Fruit fly (Drosophila melanogaster): ENCODE data around the gene Srp72.

Srp72 gene

DNA sequence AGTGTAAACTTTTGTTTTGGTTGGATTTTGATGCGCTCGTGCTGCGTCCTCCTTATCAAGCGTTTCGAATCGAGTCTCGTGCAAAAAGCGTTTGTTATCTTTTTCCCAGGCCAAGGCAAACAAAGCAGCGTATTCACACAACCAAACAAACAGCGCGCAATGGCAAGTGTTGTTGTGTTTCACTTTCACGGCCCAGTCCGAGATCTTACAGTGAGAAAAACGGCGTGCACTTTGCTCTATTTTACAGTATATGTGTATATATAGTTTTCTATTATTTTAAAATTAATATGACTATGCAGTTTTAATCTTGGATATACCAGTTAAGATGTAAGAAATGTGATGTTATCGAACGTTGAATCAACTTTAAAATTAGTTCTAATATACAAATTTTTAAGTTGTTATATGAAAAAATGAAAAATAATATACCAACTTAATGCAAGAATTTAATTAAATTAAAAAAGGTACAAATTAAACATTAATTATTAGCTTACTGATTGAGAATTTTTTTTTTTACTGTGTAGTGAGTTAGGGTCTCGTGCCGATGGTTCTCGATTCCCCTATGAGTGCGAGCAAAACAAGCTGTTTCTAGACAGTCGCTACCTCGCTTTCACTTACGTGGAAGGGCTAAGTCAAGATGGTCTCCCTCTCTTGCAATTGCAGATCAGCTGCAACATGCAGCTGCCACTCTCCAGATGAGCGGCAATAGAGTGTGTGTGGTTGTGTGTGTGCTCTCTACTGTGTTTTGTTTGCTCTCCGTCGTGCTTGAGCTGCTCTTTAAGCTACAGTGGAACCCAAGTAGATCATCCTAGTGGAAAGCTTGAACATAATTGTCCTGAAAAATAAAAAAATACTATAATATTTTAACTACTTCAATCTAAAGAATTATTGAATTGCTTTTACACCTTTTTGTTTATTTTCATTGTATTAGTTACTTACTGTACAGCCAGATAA is 6.0 kb downstream of the Srp72 start (continued):
- TF ChIP-seq CG6765 (GFP tag; optimal IDR thresholded peaks at IDR 0.05): peak; percentile 66
- peak; percentile 94 for TF ChIP-seq CG10267 (tag; optimal IDR thresholded peaks at IDR 0.05)
- TF ChIP-seq yki (optimal IDR thresholded peaks at IDR 0.05): peak; percentile 20
- TF ChIP-seq Mes4 (GFP tag; optimal IDR thresholded peaks at IDR 0.05): no peak
- TF ChIP-seq CG11695 (GFP tag; IDR thresholded peaks at IDR 0.05): peak; percentile 93
- no peak for TF ChIP-seq ab (GFP tag; optimal IDR thresholded peaks at IDR 0.05)
- TF ChIP-seq nerfin-1 (tag; optimal IDR thresholded peaks at IDR 0.05): peak; percentile 93
- TF ChIP-seq CG17568 (GFP tag; optimal IDR thresholded peaks at IDR 0.05): peak; percentile 50
- TF ChIP-seq ems (GFP tag; optimal IDR thresholded peaks at IDR 0.05): no peak
- no peak for TF ChIP-seq pita (GFP tag; optimal IDR thresholded peaks at IDR 0.05)
- TF ChIP-seq zen2 (GFP tag; IDR thresholded peaks at IDR 0.05; ENCODE audit: partially characterized antibody): no peak
- peak; percentile 50 for TF ChIP-seq HmgZ (tag; optimal IDR thresholded peaks at IDR 0.05)
- TF ChIP-seq fd64A (GFP tag; optimal IDR thresholded peaks at IDR 0.05): peak; percentile 23
- peak; percentile 89 for TF ChIP-seq CG10147 (GFP tag; optimal IDR thresholded peaks at IDR 0.05)
- peak; percentile 41 for TF ChIP-seq CG12219 (GFP tag; optimal IDR thresholded peaks at IDR 0.05)
- 0 out of 2 replicates have a peak, but pooled peaks have one; percentile 5 for TF ChIP-seq sens-2 (GFP tag; IDR thresholded peaks at IDR 0.05)
- peak; percentile 62 for TF ChIP-seq Lhr (GFP tag; optimal IDR thresholded peaks at IDR 0.05)
- no peak for TF ChIP-seq pum (GFP tag; optimal IDR thresholded peaks at IDR 0.05)
- TF ChIP-seq CG11456 (GFP tag; IDR thresholded peaks at IDR 0.05): peak; percentile 71
- no peak for TF ChIP-seq BEAF-32 (GFP tag; optimal IDR thresholded peaks at IDR 0.05)
- no peak for TF ChIP-seq CG15073 (GFP tag; optimal IDR thresholded peaks at IDR 0.05)
- peak; percentile 79 for TF ChIP-seq pros (GFP tag; optimal IDR thresholded peaks at IDR 0.05)
- no peak for TF ChIP-seq Camta (GFP tag; optimal IDR thresholded peaks at IDR 0.05)
- TF ChIP-seq Fer3 (tag; optimal IDR thresholded peaks at IDR 0.05): peak; percentile 81
- peak; percentile 42; the same call in 1 of the 2 replicates for TF ChIP-seq Oaz (GFP tag; IDR thresholded peaks at IDR 0.05)
- peak; percentile 29 for TF ChIP-seq fd102C (GFP tag; optimal IDR thresholded peaks at IDR 0.05)
- peak; percentile 61 for TF ChIP-seq CG3847 (GFP tag; IDR thresholded peaks at IDR 0.05)
- TF ChIP-seq dpn (GFP tag; optimal IDR thresholded peaks at IDR 0.05): peak in 1 of 2 experiments; percentile 77
- peak; percentile 97 for TF ChIP-seq CG9727 (GFP tag; optimal IDR thresholded peaks at IDR 0.05)
- peak; percentile 54 for TF ChIP-seq CG1603 (tag; optimal IDR thresholded peaks at IDR 0.05)
- peak; percentile 65 for TF ChIP-seq Nf-YA (GFP tag; IDR thresholded peaks at IDR 0.05)
- TF ChIP-seq ssp (GFP tag; IDR thresholded peaks at IDR 0.05): peak; percentile 81
- peak; percentile 97 for TF ChIP-seq Blimp-1 (GFP tag; optimal IDR thresholded peaks at IDR 0.05)
- no peak for TF ChIP-seq CG8478 (optimal IDR thresholded peaks at IDR 0.05)
- TF ChIP-seq CrebB (tag; optimal IDR thresholded peaks at IDR 0.05): no peak
- peak; percentile 66 for TF ChIP-seq Ravus (GFP tag; IDR thresholded peaks at IDR 0.05)
- TF ChIP-seq btn (GFP tag; optimal IDR thresholded peaks at IDR 0.05): no peak
- TF ChIP-seq CG16863 (GFP tag; optimal IDR thresholded peaks at IDR 0.05): no peak
- peak; percentile 63 for TF ChIP-seq cg (GFP tag; optimal IDR thresholded peaks at IDR 0.05)
- no peak for TF ChIP-seq Mad (GFP tag; optimal IDR thresholded peaks at IDR 0.05)
- no peak for TF ChIP-seq Sry-δ (GFP tag; optimal IDR thresholded peaks at IDR 0.05)
- TF ChIP-seq CG4730 (GFP tag; IDR thresholded peaks at IDR 0.05): peak; percentile 52
- peak; percentile 10; the same call in 2 of the 3 replicates for TF ChIP-seq B-H1 (GFP tag; IDR thresholded peaks at IDR 0.05)
- TF ChIP-seq eve (GFP tag; optimal IDR thresholded peaks at IDR 0.05): no peak
- TF ChIP-seq CG14050 (GFP tag; IDR thresholded peaks at IDR 0.05): peak; percentile 55
- TF ChIP-seq CG18011 (GFP tag; optimal IDR thresholded peaks at IDR 0.05): peak; percentile 47
- TF ChIP-seq Dbx (GFP tag; IDR thresholded peaks at IDR 0.05): peak; percentile 65
- no peak for TF ChIP-seq hth (optimal IDR thresholded peaks at IDR 0.05)
- peak; percentile 25 for TF ChIP-seq CG1647 (GFP tag; optimal IDR thresholded peaks at IDR 0.05)
